Fruit fly (Drosophila melanogaster): ENCODE measurements around the gene Vha68-2.

Gene Vha68-2

dm6 chr2L:13000393-13001001 is 26.4 kb downstream of the Vha68-2 start, which contains the start of gene Yip1d1 (continued):
- no peak for TF ChIP-seq oc (tag; optimal IDR thresholded peaks at IDR 0.05)
- no peak for TF ChIP-seq Six4 (GFP tag; optimal IDR thresholded peaks at IDR 0.05)
- TF ChIP-seq nerfin-2 (GFP tag; IDR thresholded peaks at IDR 0.05; ENCODE audit: partially characterized antibody): peak; percentile 95
- peak; percentile 97 for TF ChIP-seq Bgb (GFP tag; IDR thresholded peaks at IDR 0.05; ENCODE audit: partially characterized antibody)
- TF ChIP-seq dan (GFP tag; IDR thresholded peaks at IDR 0.05): no peak
- peak; percentile 93 for TF ChIP-seq ato (GFP tag; IDR thresholded peaks at IDR 0.05; ENCODE audit: partially characterized antibody)
- no peak for TF ChIP-seq Lhr (GFP tag; optimal IDR thresholded peaks at IDR 0.05)
- no peak for TF ChIP-seq fd3F (GFP tag; optimal IDR thresholded peaks at IDR 0.05)
- TF ChIP-seq pita (GFP tag; optimal IDR thresholded peaks at IDR 0.05): no peak
- no peak for TF ChIP-seq Sox100B (GFP tag; optimal IDR thresholded peaks at IDR 0.05)
- peak; percentile 1 for TF ChIP-seq CG33213 (GFP tag; optimal IDR thresholded peaks at IDR 0.05)
- TF ChIP-seq sens (GFP tag): peak; percentile 85
- no peak for TF ChIP-seq maf-S (GFP tag; optimal IDR thresholded peaks at IDR 0.05)
- TF ChIP-seq CG10147 (GFP tag; optimal IDR thresholded peaks at IDR 0.05): no peak
- TF ChIP-seq tna (GFP tag; IDR thresholded peaks at IDR 0.05; ENCODE audit: partially characterized antibody): peak; percentile 97
- TF ChIP-seq chinmo (GFP tag; IDR thresholded peaks at IDR 0.05; ENCODE audit: partially characterized antibody): peak; percentile 98
- no peak for TF ChIP-seq CG11696 (GFP tag; IDR thresholded peaks at IDR 0.05)
- no peak for TF ChIP-seq CG4707 (GFP tag; optimal IDR thresholded peaks at IDR 0.05)
- TF ChIP-seq CG8944 (GFP tag; optimal IDR thresholded peaks at IDR 0.05): no peak
- no peak for TF ChIP-seq CG43689 (GFP tag; IDR thresholded peaks at IDR 0.05)
- TF ChIP-seq CG16815 (GFP tag; optimal IDR thresholded peaks at IDR 0.05): no peak
- no peak for TF ChIP-seq ATbp (GFP tag; optimal IDR thresholded peaks at IDR 0.05)
- TF ChIP-seq pzg (GFP tag; optimal IDR thresholded peaks at IDR 0.05): peak; percentile 70
- no peak for TF ChIP-seq CG18011 (GFP tag; optimal IDR thresholded peaks at IDR 0.05)
- TF ChIP-seq Dp (GFP tag; optimal IDR thresholded peaks at IDR 0.05): peak; percentile 89
- TF ChIP-seq gsb-n (tag; optimal IDR thresholded peaks at IDR 0.05): no peak
- peak; percentile 97 for TF ChIP-seq sna (GFP tag; IDR thresholded peaks at IDR 0.05; ENCODE audit: partially characterized antibody)
- no peak for TF ChIP-seq cato (GFP tag; optimal IDR thresholded peaks at IDR 0.05; ENCODE audit: borderline replicate concordance)
- TF ChIP-seq CG17328 (GFP tag; IDR thresholded peaks at IDR 0.05): no peak
- peak; percentile 90 for TF ChIP-seq CG16813 (GFP tag; IDR thresholded peaks at IDR 0.05; ENCODE audit: partially characterized antibody)
- peak; percentile 74 for TF ChIP-seq stwl (tag; optimal IDR thresholded peaks at IDR 0.05)
- no peak for TF ChIP-seq wdn (GFP tag; IDR thresholded peaks at IDR 0.05)
- no peak for TF ChIP-seq mam (GFP tag; optimal IDR thresholded peaks at IDR 0.05)
- TF ChIP-seq CG4854 (GFP tag; optimal IDR thresholded peaks at IDR 0.05): no peak
- TF ChIP-seq CG1647 (GFP tag; optimal IDR thresholded peaks at IDR 0.05): no peak
- TF ChIP-seq Scr (GFP tag; IDR thresholded peaks at IDR 0.05; ENCODE audit: partially characterized antibody): peak; percentile 93
- TF ChIP-seq Mes4 (GFP tag; optimal IDR thresholded peaks at IDR 0.05): no peak
- TF ChIP-seq gro (GFP tag; optimal IDR thresholded peaks at IDR 0.05): peak; percentile 43
- no peak for TF ChIP-seq Mad (GFP tag; optimal IDR thresholded peaks at IDR 0.05)
- no peak for TF ChIP-seq gcm (GFP tag; optimal IDR thresholded peaks at IDR 0.05)
- peak; percentile 88 for TF ChIP-seq knrl (GFP tag; IDR thresholded peaks at IDR 0.05; ENCODE audit: partially characterized antibody)
- no peak for TF ChIP-seq CG6689 (GFP tag; IDR thresholded peaks at IDR 0.05)
- TF ChIP-seq Myb (GFP tag; optimal IDR thresholded peaks at IDR 0.05): peak; percentile 51
- no peak for TF ChIP-seq CG33557 (GFP tag; optimal IDR thresholded peaks at IDR 0.05)
- peak; percentile 86 for TF ChIP-seq BEAF-32 (GFP tag; optimal IDR thresholded peaks at IDR 0.05)
- TF ChIP-seq her (GFP tag; optimal IDR thresholded peaks at IDR 0.05): no peak
- TF ChIP-seq CG7963 (GFP tag; IDR thresholded peaks at IDR 0.05; ENCODE audit: partially characterized antibody): peak; percentile 97
- no peak for TF ChIP-seq Asciz (GFP tag; optimal IDR thresholded peaks at IDR 0.05)
- peak; percentile 94 for TF ChIP-seq amos (GFP tag; IDR thresholded peaks at IDR 0.05; ENCODE audit: partially characterized antibody)

Measured in whole organism, embryonic.